Worm (Caenorhabditis elegans): ENCODE data around the gene let-70.

let-70 gene

ce11 chrIV:11032288-11032687, 49.8 kb downstream of the let-70 start, which contains the start of gene hrg-6:
Gene hrg-6, plus strand, starts transcription at chrIV:11032588.
- no peak for TF ChIP-seq nfyb-1 (GFP tag; IDR thresholded peaks at IDR 0.05)

ce11 chrIV:11031640-11032039, 50.4 kb downstream of the let-70 start:
- TF ChIP-seq Y56A3A.18 (GFP tag; IDR thresholded peaks at IDR 0.05) (no peak), F10E7.11 (tag; optimal IDR thresholded peaks at IDR 0.05) (no peak), D2030.7 (GFP tag; IDR thresholded peaks at IDR 0.05) (no peak), aptf-2 (GFP tag; conservative IDR thresholded peaks at IDR 0.05) (no peak), nhr-80 (tag; optimal IDR thresholded peaks at IDR 0.05) (peak; percentile 87), ets-4 (GFP tag; optimal IDR thresholded peaks at IDR 0.05) (no peak), F57C9.4 (tag; optimal IDR thresholded peaks at IDR 0.05) (no peak)

All from whole organism, young adult.